Worm (Caenorhabditis elegans) whole organism, L2 larva: ENCODE results near the gene enpl-1.

ENCODE experiments used
- alr-1 ChIP-seq: fragments of 150-350 bp; optimal IDR thresholded peaks from 2 replicates; lab custom pipeline; 2014; ENCODE audit warnings: missing biosample characterization, missing genetic modification characterization
- aly-2 ChIP-seq: fragments of 150-350 bp; optimal IDR thresholded peaks from 2 replicates; lab custom pipeline; 2014; ENCODE audit warnings: missing biosample characterization, missing genetic modification characterization
- ama-1 ChIP-seq: fragments of 150-350 bp; optimal IDR thresholded peaks from 2 replicates; lab custom pipeline; 2018; ENCODE audit warnings: inconsistent platforms
- blmp-1 ChIP-seq: sonication (generic microtip); optimal IDR thresholded peaks from 2 replicates; lab custom pipeline; 2017; ENCODE audit warnings: missing genetic modification characterization, mild to moderate bottlenecking, missing compliant biosample characterization, antibody characterized with exemption, moderate library complexity; ENCODE audit not compliant: insufficient read depth
- egl-27 ChIP-seq: sonication (generic microtip); optimal IDR thresholded peaks from 3 replicates; lab custom pipeline; 2017; ENCODE audit warnings: missing biosample characterization, missing genetic modification reagents, missing genetic modification characterization
- elt-3 ChIP-seq: sonication (generic microtip); optimal IDR thresholded peaks from 2 replicates; lab custom pipeline; 2017; ENCODE audit warnings: missing biosample characterization, missing genetic modification characterization
- lin-13 ChIP-seq: fragments of 150-350 bp; optimal IDR thresholded peaks from 2 replicates; lab custom pipeline; 2014; ENCODE audit warnings: missing biosample characterization, missing genetic modification reagents, missing genetic modification characterization
- mab-5 ChIP-seq: fragments of 150-350 bp; optimal IDR thresholded peaks from 2 replicates; lab custom pipeline; 2014; ENCODE audit warnings: missing biosample characterization, missing genetic modification characterization
- nhr-11 ChIP-seq: fragments of 150-350 bp; optimal IDR thresholded peaks from 2 replicates; lab custom pipeline; 2014; ENCODE audit warnings: missing biosample characterization, missing genetic modification characterization
- nhr-12 ChIP-seq: fragments of 150-350 bp; optimal IDR thresholded peaks from 2 replicates; lab custom pipeline; 2014; ENCODE audit warnings: missing biosample characterization, missing genetic modification characterization
- snpc-4 ChIP-seq: fragments of 150-350 bp; optimal IDR thresholded peaks from 2 replicates; lab custom pipeline; 2014; ENCODE audit warnings: missing biosample characterization, missing genetic modification characterization
- ztf-4 ChIP-seq: fragments of 150-350 bp; optimal IDR thresholded peaks from 2 replicates; lab custom pipeline; 2014; ENCODE audit warnings: missing biosample characterization, missing genetic modification characterization

ce11 chrIV:11119972-11120562, 969 bp downstream of the enpl-1 start:
- TF ChIP-seq aly-2 (tag; lab: Kevin White, UChicago) (no peak), egl-27 (tag; lab: Kevin White, UChicago) (no peak), blmp-1 (no peak), nhr-12 (no peak), ztf-4 (tag; lab: Kevin White, UChicago) (no peak), alr-1 (no peak), nhr-11 (tag; lab: Kevin White, UChicago) (no peak), elt-3 (tag; lab: Kevin White, UChicago) (no peak), snpc-4 (tag; lab: Kevin White, UChicago) (no peak), ama-1 (lab: Kevin White, UChicago) (no peak), mab-5 (tag; lab: Kevin White, UChicago) (no peak), lin-13 (GFP tag; lab: Kevin White, UChicago) (no peak)
